Worm (Caenorhabditis elegans): ENCODE data around the gene Y40B10B.1.

Gene Y40B10B.1

DNA sequence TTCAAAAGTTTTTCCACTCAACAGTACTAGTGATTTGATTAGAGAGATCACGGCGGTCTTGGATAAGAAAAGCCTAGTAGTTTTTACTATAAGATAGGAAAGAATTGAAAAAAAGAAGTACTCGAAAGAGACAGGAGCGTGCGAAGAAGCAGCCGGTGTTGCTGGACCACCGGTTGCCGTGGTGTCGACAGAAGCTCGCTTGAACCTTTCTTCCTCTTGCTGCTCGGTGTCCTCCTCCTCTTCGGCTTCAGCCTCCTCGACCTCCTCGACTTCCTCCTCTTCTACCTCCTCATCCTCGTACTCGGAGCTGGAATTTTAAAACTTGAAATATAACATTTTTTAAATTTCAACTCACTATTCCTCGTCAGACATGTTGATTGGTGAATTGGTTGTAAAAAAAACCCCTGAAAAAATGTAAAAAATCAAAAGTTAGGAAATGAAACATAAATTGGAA is 31.2 kb upstream of the Y40B10B.1 start, which contains the start of gene tnt-4:
TSS of gene tnt-4 (minus strand) at position 404 of the 454 bp plus-strand sequence.
- TF ChIP-seq lag-1 (GFP tag; IDR thresholded peaks at IDR 0.05) (no peak), zfh-2 (GFP tag; conservative IDR thresholded peaks at IDR 0.05) (peak; percentile 55)

DNA sequence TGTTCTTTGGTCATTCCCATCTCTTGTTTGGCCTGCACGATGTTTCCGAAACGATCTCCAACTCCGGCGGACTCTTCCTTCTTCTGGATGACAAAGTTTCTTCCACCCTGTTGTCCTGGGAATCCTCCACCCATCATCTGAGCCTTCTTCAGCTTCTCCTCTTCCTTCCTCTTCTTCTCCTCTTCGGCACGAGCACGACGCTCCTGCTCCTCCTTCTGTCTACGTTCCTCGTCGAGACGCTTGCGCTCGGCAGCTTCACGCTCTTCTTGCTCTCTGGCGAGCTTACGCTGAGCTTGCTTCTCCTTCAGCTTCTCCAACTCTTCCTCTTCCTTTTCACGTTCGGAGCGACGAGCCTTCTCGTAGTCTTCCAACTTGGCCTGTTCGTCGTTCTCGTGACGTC is 30.0 kb upstream of the Y40B10B.1 start:
- TF ChIP-seq akir-1 (GFP tag; optimal IDR thresholded peaks at IDR 0.05) = no peak
- no peak for TF ChIP-seq tlf-1 (GFP tag; optimal IDR thresholded peaks at IDR 0.05)
- TF ChIP-seq lin-40 (tag; optimal IDR thresholded peaks at IDR 0.05) = no peak
- 0 out of 2 replicates have a peak, but pooled peaks have one; percentile 32 for TF ChIP-seq lin-26 (GFP tag; IDR thresholded peaks at IDR 0.05)
- TF ChIP-seq Y79H2A.3 (GFP tag; conservative IDR thresholded peaks at IDR 0.05) = no peak
- no peak for TF ChIP-seq lir-1 (GFP tag; conservative IDR thresholded peaks at IDR 0.05)
- no peak for TF ChIP-seq F52B5.7 (tag; optimal IDR thresholded peaks at IDR 0.05)
- TF ChIP-seq dpff-1 (tag; optimal IDR thresholded peaks at IDR 0.05) = no peak
- no peak for TF ChIP-seq nfya-2 (GFP tag; IDR thresholded peaks at IDR 0.05)
- no peak for TF ChIP-seq egl-18 (GFP tag; IDR thresholded peaks at IDR 0.05)
- no peak for TF ChIP-seq sdz-38 (tag; optimal IDR thresholded peaks at IDR 0.05)
- no peak for TF ChIP-seq Y95B8A.8 (GFP tag; IDR thresholded peaks at IDR 0.05)
- TF ChIP-seq nfya-1 (tag; optimal IDR thresholded peaks at IDR 0.05; ENCODE audit: borderline replicate concordance, insufficient read depth) = no peak
- peak; percentile 70 for TF ChIP-seq egrh-3 (GFP tag; IDR thresholded peaks at IDR 0.05)
- TF ChIP-seq zfh-2 (GFP tag; conservative IDR thresholded peaks at IDR 0.05) = peak; percentile 84
- no peak for TF ChIP-seq atf-7 (tag; optimal IDR thresholded peaks at IDR 0.05)
- TF ChIP-seq pbrm-1 (GFP tag; IDR thresholded peaks at IDR 0.05) = no peak
- TF ChIP-seq snpc-3.4 (tag; optimal IDR thresholded peaks at IDR 0.05) = no peak
- TF ChIP-seq hlh-26 (GFP tag; conservative IDR thresholded peaks at IDR 0.05) = no peak
- TF ChIP-seq B0019.2 (GFP tag; conservative IDR thresholded peaks at IDR 0.05) = no peak
- no peak for TF ChIP-seq F57A8.1 (GFP tag; optimal IDR thresholded peaks at IDR 0.05)
- TF ChIP-seq bed-1 (GFP tag; IDR thresholded peaks at IDR 0.05) = no peak
- no peak for TF ChIP-seq mel-28 (tag; optimal IDR thresholded peaks at IDR 0.05; ENCODE audit: borderline replicate concordance)
- no peak for TF ChIP-seq tbp1 (GFP tag; optimal IDR thresholded peaks at IDR 0.05)
- no peak for TF ChIP-seq Y53F4B.3 (GFP tag; IDR thresholded peaks at IDR 0.05)
- no peak for TF ChIP-seq hmg-20 (GFP tag; IDR thresholded peaks at IDR 0.05)

DNA sequence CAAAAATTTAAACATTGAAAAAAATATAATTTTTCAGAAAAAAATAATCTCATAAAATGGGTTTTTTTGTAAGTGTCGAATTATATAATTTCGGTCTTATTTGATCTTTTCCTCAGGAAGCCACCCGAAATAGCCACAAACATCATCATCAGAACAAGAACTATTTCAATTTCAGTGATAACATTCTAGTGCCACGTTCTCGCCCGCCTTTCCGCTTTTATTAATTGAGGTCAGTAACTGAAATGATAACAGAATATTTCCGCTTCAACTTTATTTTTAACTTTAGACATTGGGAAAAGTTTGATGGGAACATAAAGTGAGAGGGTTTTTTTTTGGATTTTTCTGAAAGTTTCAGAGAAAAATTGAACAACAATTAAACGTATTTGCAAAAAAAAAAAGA is 27.9 kb upstream of the Y40B10B.1 start:
- TF ChIP-seq sea-2 (GFP tag; IDR thresholded peaks at IDR 0.05) (no peak), madf-10 (tag; optimal IDR thresholded peaks at IDR 0.05) (no peak), nhr-80 (tag; optimal IDR thresholded peaks at IDR 0.05) (peak; percentile 42)

DNA sequence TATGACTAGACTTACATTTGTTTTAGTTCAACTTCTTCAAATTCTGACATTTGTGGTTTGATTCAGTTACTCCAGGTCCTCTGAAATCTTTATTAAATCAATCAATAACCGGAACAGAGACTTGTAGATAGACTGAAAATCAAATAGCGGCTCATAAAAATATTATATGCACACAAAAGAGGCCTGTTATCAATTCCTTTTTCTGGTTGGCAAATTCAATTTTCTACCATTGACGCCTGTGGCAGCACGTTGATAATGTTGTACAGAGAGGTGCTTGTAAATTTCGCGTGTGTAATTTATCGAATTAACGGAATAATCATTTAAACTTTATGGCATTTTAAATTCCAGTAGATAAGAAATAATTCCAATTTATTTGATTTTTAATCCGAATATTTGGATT is 25.6 kb upstream of the Y40B10B.1 start, which contains the start of gene T08B1.1:
TSS of gene T08B1.1 (minus strand) at position 92 of the 400 bp plus-strand sequence.
- TF ChIP-seq lag-1 (GFP tag; IDR thresholded peaks at IDR 0.05) (no peak), F57C9.4 (tag; optimal IDR thresholded peaks at IDR 0.05) (no peak), ama-1 (optimal IDR thresholded peaks at IDR 0.05) (no peak), ama-1 (GFP tag; optimal IDR thresholded peaks at IDR 0.05) (no peak), egl-44 (GFP tag; IDR thresholded peaks at IDR 0.05) (no peak), fkh-3 (tag; optimal IDR thresholded peaks at IDR 0.05) (no peak), gei-17 (GFP tag; optimal IDR thresholded peaks at IDR 0.05) (no peak), B0336.3 (GFP tag; IDR thresholded peaks at IDR 0.05) (no peak), nhr-80 (tag; optimal IDR thresholded peaks at IDR 0.05) (peak; percentile 64), T26A5.8 (tag; optimal IDR thresholded peaks at IDR 0.05) (no peak)
